Fruit fly (Drosophila melanogaster) whole organism, wandering third instar larva: ENCODE data around the gene SelG.
A peak's percentile ranks its signal among the peaks of the same experiment; 100 is the strongest.

ENCODE experiments used
- Abd-B ChIP-seq: fragments of >200 bp; optimal IDR thresholded peaks from 2 replicates; lab custom pipeline; 2017; ENCODE audit warnings: missing biosample characterization, missing genetic modification characterization
- Dif ChIP-seq: fragments of 200-275, 200-300 bp; sonication (Bioruptor generic); optimal IDR thresholded peaks from 2 replicates; lab custom pipeline; 2018; ENCODE audit warnings: missing biosample characterization, missing genetic modification characterization; ENCODE audit not compliant: partially characterized antibody
- Hnf4 ChIP-seq: fragments of 200-800 bp; sonication (Bioruptor generic); optimal IDR thresholded peaks from 2 replicates; lab custom pipeline; 2016; ENCODE audit warnings: missing biosample characterization, mild to moderate bottlenecking, missing genetic modification characterization
- Hr78 ChIP-seq: fragments of >200 bp; optimal IDR thresholded peaks from 2 replicates; lab custom pipeline; 2017; ENCODE audit warnings: missing biosample characterization, missing genetic modification characterization
- Mio ChIP-seq: sonication (Bioruptor generic); optimal IDR thresholded peaks from 2 replicates; lab custom pipeline; 2016; ENCODE audit warnings: missing biosample characterization, missing genetic modification characterization
- N ChIP-seq: fragments of >200 bp; optimal IDR thresholded peaks from 2 replicates; lab custom pipeline; 2018; ENCODE audit warnings: missing biosample characterization, missing external identifiers, missing genetic modification characterization
- Vsx2 ChIP-seq: fragments of 200-300, 225-300 bp; sonication (Bioruptor generic); optimal IDR thresholded peaks from 2 replicates; lab custom pipeline; 2018; ENCODE audit warnings: missing biosample characterization, missing genetic modification characterization; ENCODE audit not compliant: partially characterized antibody
- brk ChIP-seq: fragments of 200-800 bp; sonication (Bioruptor generic); optimal IDR thresholded peaks from 2 replicates; lab custom pipeline; 2016; ENCODE audit warnings: missing biosample characterization, mild to moderate bottlenecking, missing genetic modification characterization
- dl ChIP-seq, 2 experiments: fragments of 175-275, 200-275 bp in 1 of 2; fragments of 200-275 bp in 1 of 2; sonication (Bioruptor generic); optimal IDR thresholded peaks; lab custom pipeline; 2018; ENCODE audit warnings: mild to moderate bottlenecking in 2 of 2, missing biosample characterization in 2 of 2, missing genetic modification characterization in 2 of 2, moderate library complexity in 2 of 2; ENCODE audit not compliant: partially characterized antibody in 2 of 2, insufficient read depth in 1 of 2
- dsf ChIP-seq: sonication (Bioruptor generic); optimal IDR thresholded peaks from 2 replicates; lab custom pipeline; 2016; ENCODE audit warnings: missing biosample characterization, missing genetic modification characterization, borderline replicate concordance
- ey ChIP-seq: fragments of 200-800 bp; sonication (Bioruptor generic); optimal IDR thresholded peaks from 2 replicates; lab custom pipeline; 2016; ENCODE audit warnings: missing biosample characterization, missing genetic modification characterization
- pan ChIP-seq: fragments of >200 bp; optimal IDR thresholded peaks from 2 replicates; lab custom pipeline; 2017
- psq ChIP-seq: fragments of 200-800 bp; sonication (Bioruptor generic); optimal IDR thresholded peaks from 3 replicates; lab custom pipeline; 2017; ENCODE audit warnings: missing biosample characterization, mild to moderate bottlenecking, missing genetic modification characterization, moderate library complexity
- sage ChIP-seq: fragments of 200-800 bp; sonication (Bioruptor generic); optimal IDR thresholded peaks from 2 replicates; lab custom pipeline; 2016; ENCODE audit warnings: missing biosample characterization, mild to moderate bottlenecking, missing genetic modification characterization

The SelG gene

DNA sequence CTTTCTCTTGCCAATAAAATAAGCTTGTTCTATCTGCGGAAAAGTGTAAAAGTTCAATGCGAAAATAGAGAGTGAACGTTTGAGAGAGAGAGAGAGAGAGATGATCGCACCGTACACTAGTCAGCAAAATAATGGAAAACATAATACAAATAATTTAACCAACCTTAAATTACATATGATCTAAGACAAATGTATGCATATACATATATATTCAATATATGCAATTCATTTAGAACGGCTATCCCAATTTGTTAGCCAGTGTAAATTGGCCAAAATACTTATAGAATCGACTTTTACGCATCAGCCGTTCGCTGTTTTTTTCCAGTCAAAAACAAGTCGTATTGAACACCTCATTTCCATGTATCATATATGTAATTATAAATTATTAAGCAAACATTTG, 38.1 kb downstream of the SelG start (continued):
- TF ChIP-seq Hnf4: peak; percentile 59
- TF ChIP-seq Dif (GFP tag; lab: Kevin White, UChicago): no peak
- no peak for TF ChIP-seq Vsx2 (GFP tag; lab: Kevin White, UChicago)
- no peak for TF ChIP-seq N
- TF ChIP-seq dl (GFP tag; optimal IDR thresholded peaks at IDR 0.05; lab: Kevin White, UChicago; ENCODE audit: insufficient read depth in 1 of 2, partially characterized antibody in 2 of 2): no peak
- no peak for TF ChIP-seq Mio (GFP tag; lab: Kevin White, UChicago)
- TF ChIP-seq sage (GFP tag; lab: Kevin White, UChicago): peak; percentile 60

dm6 chrX:11930726-11931125, 43.6 kb downstream of the SelG start, which contains the start of gene Pdzd8:
Gene Pdzd8 (minus strand): TSS chrX:11930850.
- TF ChIP-seq pan (lab: Kevin White, UChicago) (no peak), Mio (GFP tag; lab: Kevin White, UChicago) (no peak), brk (GFP tag; lab: Kevin White, UChicago) (no peak), Hnf4 (no peak), Hr78 (no peak), Abd-B (GFP tag; lab: Kevin White, UChicago) (no peak), ey (GFP tag; lab: Kevin White, UChicago) (no peak), N (no peak), dsf (GFP tag; lab: Kevin White, UChicago) (no peak), dl (GFP tag; optimal IDR thresholded peaks at IDR 0.05; lab: Kevin White, UChicago; ENCODE audit: insufficient read depth in 1 of 2, partially characterized antibody in 2 of 2) (no peak), Dif (GFP tag; lab: Kevin White, UChicago) (no peak), psq (GFP tag; lab: Kevin White, UChicago) (no peak)
